Worm (Caenorhabditis elegans) whole organism, dauer: ENCODE results near the gene snpc-1.2.

Experiments
- unc-62 ChIP-seq: sonication (generic microtip); optimal IDR thresholded peaks from 2 replicates; lab custom pipeline; 2017; ENCODE audit warnings: missing biosample characterization, missing genetic modification reagents, missing genetic modification characterization

snpc-1.2 gene

DNA sequence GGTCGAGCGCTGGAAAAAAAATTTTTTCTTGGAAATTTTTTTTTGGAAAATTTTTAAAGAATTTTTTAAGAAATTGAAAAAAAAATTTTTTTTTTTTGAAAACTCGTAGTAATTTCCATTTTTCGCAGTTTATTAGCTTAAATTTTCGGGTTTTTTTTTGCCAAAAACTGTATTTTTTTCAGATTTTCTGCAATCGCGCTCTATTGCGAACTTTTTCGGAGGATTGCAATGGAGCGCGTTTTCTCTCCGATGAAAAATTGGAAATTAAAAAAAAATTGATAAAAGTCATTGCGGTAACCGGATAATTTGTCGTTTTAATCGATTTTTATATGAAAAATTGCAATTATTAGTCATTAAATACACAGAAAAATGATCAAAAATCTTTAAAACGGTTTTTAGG, 17.6 kb downstream of the snpc-1.2 start:
- no peak for TF ChIP-seq unc-62 (GFP tag; lab: Kevin White, UChicago)

DNA sequence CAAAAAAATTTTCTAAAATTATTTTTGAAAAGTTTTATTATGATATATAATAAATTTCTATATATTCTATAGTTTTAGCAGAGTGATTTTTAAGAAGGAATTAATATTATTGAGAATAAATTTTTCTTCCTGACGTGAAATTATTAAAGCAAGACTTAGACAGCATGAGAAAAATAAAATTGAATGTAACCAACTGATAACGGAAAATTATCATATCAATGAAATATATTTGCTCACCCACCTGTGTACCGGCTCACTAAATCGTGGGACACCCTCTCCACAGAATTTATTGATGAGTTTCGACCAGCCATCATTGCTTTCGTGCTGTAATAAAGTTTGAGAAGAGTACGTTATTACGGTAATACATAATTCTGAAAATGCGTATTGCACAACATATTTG, 30.0 kb downstream of the snpc-1.2 start, which contains the start of gene bre-2:
Gene bre-2 (minus strand): TSS at position 326 of the 400 bp plus-strand sequence.
- TF ChIP-seq unc-62 (GFP tag; lab: Kevin White, UChicago), result no peak

DNA sequence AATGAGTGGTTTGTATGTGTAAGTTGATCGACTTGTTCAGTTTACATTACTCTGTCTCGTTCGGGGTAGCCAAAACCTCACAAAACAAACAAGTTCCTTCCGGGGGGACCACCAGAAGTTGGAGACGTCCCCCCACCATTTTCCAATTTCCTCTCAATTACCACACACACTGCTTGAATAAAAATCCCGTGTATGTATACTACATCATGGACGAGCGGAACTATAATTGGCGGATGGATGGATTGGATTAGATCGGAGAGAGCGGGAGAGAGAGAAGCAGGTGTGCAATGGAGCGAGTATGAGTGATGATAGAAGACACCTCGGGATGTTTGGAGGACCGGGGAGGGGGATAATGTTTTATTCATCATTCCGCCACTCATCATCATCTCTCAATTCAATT, 38.1 kb downstream of the snpc-1.2 start:
- TF ChIP-seq unc-62 (GFP tag; lab: Kevin White, UChicago), result no peak

DNA sequence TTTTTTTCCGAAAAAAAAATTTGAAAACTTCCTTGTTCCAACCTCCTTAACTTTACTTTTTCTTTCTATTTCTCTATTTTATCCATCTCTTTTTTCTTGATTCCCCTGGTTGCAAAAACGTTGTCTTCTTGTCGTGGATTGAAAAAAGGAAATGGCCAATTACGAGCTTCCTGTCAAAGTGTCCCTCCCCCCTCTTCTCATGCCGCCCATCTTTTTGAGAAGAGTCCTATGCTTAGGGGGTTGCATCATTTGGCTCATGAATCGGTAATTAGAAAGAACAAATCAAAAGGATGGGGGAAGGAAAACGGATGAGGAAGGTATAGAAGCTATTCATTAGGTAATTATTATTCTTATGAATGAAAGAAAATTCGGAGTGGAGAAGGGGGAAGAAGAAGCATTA, 42.2 kb downstream of the snpc-1.2 start:
- no peak for TF ChIP-seq unc-62 (GFP tag; lab: Kevin White, UChicago)

DNA sequence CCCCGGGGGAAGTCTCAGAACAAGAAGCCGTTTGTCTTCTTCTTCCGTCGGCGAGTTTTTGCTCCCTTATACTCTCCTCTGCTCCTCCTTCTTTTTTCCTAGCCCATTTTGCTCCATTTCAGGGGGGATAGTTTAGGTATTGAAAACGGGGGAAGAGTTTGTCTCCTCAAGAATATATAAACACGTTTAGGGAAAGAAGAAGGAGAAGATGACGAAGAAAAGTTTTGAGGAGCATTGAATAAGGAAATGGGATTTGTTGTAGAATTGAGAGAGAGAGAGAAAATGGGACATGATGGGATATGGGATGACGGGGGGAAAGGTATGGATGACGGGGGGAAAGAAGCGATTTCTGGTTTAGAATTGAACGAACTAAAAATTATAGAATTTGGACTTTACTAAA, 45.9 kb downstream of the snpc-1.2 start:
- no peak for TF ChIP-seq unc-62 (GFP tag; lab: Kevin White, UChicago)

DNA sequence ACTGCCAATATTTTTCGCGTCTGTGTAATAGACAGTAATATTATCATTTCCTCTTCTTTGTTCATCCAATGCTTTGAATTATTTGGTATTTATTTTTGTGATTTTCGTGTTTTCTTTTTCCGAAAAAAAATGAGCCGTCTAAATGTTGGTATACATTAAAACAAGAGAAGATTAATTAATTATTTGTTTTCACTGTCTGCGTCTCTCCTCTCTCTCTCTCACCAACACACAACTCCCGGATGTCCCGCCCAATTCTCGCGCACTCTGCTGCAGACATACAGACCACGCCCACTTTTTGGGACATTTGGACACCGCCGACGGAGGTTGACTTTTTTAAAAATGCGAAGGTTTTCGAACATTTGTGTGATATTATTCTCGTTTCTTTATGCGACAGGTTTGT, 49.8 kb downstream of the snpc-1.2 start, which contains the start of gene zig-8:
Gene zig-8 (plus strand): TSS at position 301 of the 400 bp plus-strand sequence.
- no peak for TF ChIP-seq unc-62 (GFP tag; lab: Kevin White, UChicago)

DNA sequence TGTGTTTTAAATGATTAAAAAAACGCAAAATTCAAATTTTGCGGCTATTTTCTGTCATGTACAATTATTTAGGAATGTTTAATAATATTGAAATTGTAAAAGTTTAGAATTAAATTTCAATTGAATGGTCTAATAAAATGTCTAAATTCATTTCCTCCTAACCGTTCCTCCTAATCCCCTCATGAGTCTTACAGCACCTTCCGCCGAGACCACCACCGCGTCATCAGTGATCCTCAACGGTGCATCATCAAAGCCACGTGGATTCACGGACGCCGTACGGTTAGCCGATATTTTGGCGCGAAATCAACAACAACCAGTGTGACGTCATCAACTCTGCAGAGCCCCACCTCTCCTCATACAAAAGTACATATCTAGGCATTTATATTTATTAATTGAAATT, 50.9 kb downstream of the snpc-1.2 start:
- no peak for TF ChIP-seq unc-62 (GFP tag; lab: Kevin White, UChicago)
